Worm (Caenorhabditis elegans): ENCODE results near the gene nhx-6.
"Not testable (repeated sequence)": the region's sequence is repeated elsewhere in the genome, so short reads cannot be mapped to it uniquely, and the experiment has no call there.

- TF ChIP-seq ceh-36 (tag; optimal IDR thresholded peaks at IDR 0.05); tbx-37 (GFP tag; conservative IDR thresholded peaks at IDR 0.05); ama-1 (optimal IDR thresholded peaks at IDR 0.05): not testable (repeated sequence)
These were observed 37.1 kb upstream of the nhx-6 start, which contains the start of gene C08E3.1 for ce11 chrII:1633490-1633889.
